Worm (Caenorhabditis elegans): ENCODE results near the gene W03C9.1.

- TF ChIP-seq ceh-82 (tag; optimal IDR thresholded peaks at IDR 0.05) = no peak
- no peak for TF ChIP-seq pqm-1 (tag; optimal IDR thresholded peaks at IDR 0.05)
- TF ChIP-seq tbx-2 (tag; optimal IDR thresholded peaks at IDR 0.05) = no peak
- TF ChIP-seq nhr-76 (tag; optimal IDR thresholded peaks at IDR 0.05) = no peak
- no peak for TF ChIP-seq fos-1 (tag; optimal IDR thresholded peaks at IDR 0.05)
- no peak for TF ChIP-seq mdl-1 (tag; optimal IDR thresholded peaks at IDR 0.05)
- TF ChIP-seq nhr-237 (tag; optimal IDR thresholded peaks at IDR 0.05) = no peak
- no peak for TF ChIP-seq pha-4 (tag; optimal IDR thresholded peaks at IDR 0.05)
- TF ChIP-seq nhr-25 (tag; optimal IDR thresholded peaks at IDR 0.05) = no peak
- TF ChIP-seq ceh-28 (tag; optimal IDR thresholded peaks at IDR 0.05) = no peak
- TF ChIP-seq daf-12 (tag; optimal IDR thresholded peaks at IDR 0.05) = no peak
- no peak for TF ChIP-seq ztf-11 (tag; optimal IDR thresholded peaks at IDR 0.05)
Observed at ce11 chrII:11994940-11995339, 33.0 kb upstream of the W03C9.1 start.

Measured in whole organism, L3 larva.